Fruit fly (Drosophila melanogaster) whole organism, embryonic: ENCODE data around the gene Eip75B.
A peak's percentile ranks its signal among the peaks of the same experiment; 100 is the strongest.

Experiments used
- Aef1 ChIP-seq: fragments of 200-800 bp; sonication (Bioruptor generic); IDR thresholded peaks from 3 replicates; pipeline ENCODE4 v1.3.6; 2022; ENCODE audit warnings: missing biosample characterization, missing genetic modification characterization
- CG10209 ChIP-seq: fragments of 200-800 bp; sonication (Bioruptor generic); optimal IDR thresholded peaks from 3 replicates; lab custom pipeline; 2017; ENCODE audit warnings: missing biosample characterization, mild to moderate bottlenecking, missing genetic modification characterization, missing genetic modification reagents
- CG10366 ChIP-seq: fragments of 200-800 bp; sonication (Bioruptor generic); IDR thresholded peaks from 2 replicates; pipeline ENCODE4 v1.3.6; 2022; ENCODE audit warnings: missing biosample characterization, missing genetic modification characterization
- CG10959 ChIP-seq: fragments of 200-800 bp; sonication (Bioruptor generic); IDR thresholded peaks from 2 replicates; pipeline ENCODE4 v1.3.6; 2022; ENCODE audit warnings: missing biosample characterization, missing genetic modification characterization
- CG11398 ChIP-seq: fragments of 200-800 bp; sonication (Bioruptor generic); optimal IDR thresholded peaks from 2 replicates; lab custom pipeline; 2016; ENCODE audit warnings: missing biosample characterization, missing genetic modification characterization
- CG13894 ChIP-seq: fragments of 200-800 bp; sonication (Bioruptor generic); optimal IDR thresholded peaks from 3 replicates; lab custom pipeline; 2018; ENCODE audit warnings: missing biosample characterization, mild to moderate bottlenecking, missing genetic modification characterization, moderate library complexity
- CG15011 ChIP-seq: fragments of 200-800 bp; sonication (Bioruptor generic); optimal IDR thresholded peaks from 3 replicates; lab custom pipeline; 2018; ENCODE audit warnings: missing biosample characterization, mild to moderate bottlenecking, missing genetic modification characterization
- CG15696 ChIP-seq: fragments of 200-800 bp; sonication (Bioruptor generic); optimal IDR thresholded peaks from 2 replicates; lab custom pipeline; 2019; ENCODE audit warnings: missing biosample characterization, mild to moderate bottlenecking, missing genetic modification characterization, moderate library complexity
- CG1832 ChIP-seq: fragments of 200-800 bp; sonication (Bioruptor generic); optimal IDR thresholded peaks from 2 replicates; lab custom pipeline; 2017; ENCODE audit warnings: missing biosample characterization, mild to moderate bottlenecking, missing genetic modification characterization, inconsistent platforms
- CG18599 ChIP-seq: fragments of 200-800 bp; sonication (Bioruptor generic); optimal IDR thresholded peaks from 3 replicates; lab custom pipeline; 2017; ENCODE audit warnings: missing biosample characterization, missing genetic modification characterization, mild to moderate bottlenecking, moderate library complexity, missing genetic modification reagents
- CG2120 ChIP-seq: fragments of 200-800 bp; sonication (Bioruptor generic); optimal IDR thresholded peaks from 3 replicates; lab custom pipeline; 2016; ENCODE audit warnings: missing biosample characterization, missing genetic modification characterization
- CG2129 ChIP-seq: fragments of 200-800 bp; sonication (Bioruptor generic); IDR thresholded peaks from 2 replicates; pipeline ENCODE4 v1.3.6; 2022; ENCODE audit warnings: missing biosample characterization, missing genetic modification characterization; ENCODE audit not compliant: partially characterized antibody
- CG30403 ChIP-seq: fragments of 200-800 bp; sonication (Bioruptor generic); optimal IDR thresholded peaks from 3 replicates; lab custom pipeline; 2016; ENCODE audit warnings: missing biosample characterization, missing genetic modification characterization
- CG31441 ChIP-seq: fragments of 200-800 bp; sonication (Bioruptor generic); IDR thresholded peaks from 2 replicates; pipeline ENCODE4 v1.3.6; 2022; ENCODE audit warnings: missing biosample characterization, missing genetic modification characterization
- CG6175 ChIP-seq: fragments of 200-800 bp; sonication (Bioruptor generic); IDR thresholded peaks from 3 replicates; pipeline ENCODE4 v1.3.6; 2022; ENCODE audit warnings: missing biosample characterization, missing genetic modification characterization
- CG8290 ChIP-seq, 3 experiments: fragments of 200-800 bp; sonication (Bioruptor generic); optimal IDR thresholded peaks; 2 replicates each; lab custom pipeline; 2016 to 2019; ENCODE audit warnings: missing biosample characterization in 3 of 3, missing genetic modification characterization in 3 of 3, mild to moderate bottlenecking in 2 of 3, moderate library complexity in 1 of 3
- CoRest ChIP-seq: fragments of 200-800 bp; sonication (Bioruptor generic); optimal IDR thresholded peaks from 3 replicates; lab custom pipeline; 2018; ENCODE audit warnings: missing biosample characterization, mild to moderate bottlenecking, missing genetic modification characterization, moderate library complexity
- D ChIP-seq, 2 experiments: fragments of 200-800 bp in 1 of 2; fragments of >200 bp in 1 of 2; sonication (Bioruptor generic) in 1 of 2; optimal IDR thresholded peaks; 2 replicates in 1 of 2; 3 replicates in 1 of 2; lab custom pipeline; 2017; ENCODE audit warnings: mild to moderate bottlenecking in 1 of 2, missing biosample characterization in 1 of 2, missing genetic modification characterization in 1 of 2, missing genetic modification reagents in 1 of 2
- Doc2 ChIP-seq: fragments of 200-800 bp; sonication (Bioruptor generic); IDR thresholded peaks from 2 replicates; pipeline ENCODE4 v1.3.6; 2022; ENCODE audit warnings: missing biosample characterization, missing genetic modification characterization
- Dref ChIP-seq: fragments of 200-800 bp; sonication (Bioruptor generic); IDR thresholded peaks from 2 replicates; pipeline ENCODE4 v1.3.6; 2022; ENCODE audit warnings: missing biosample characterization, missing genetic modification characterization
- Drgx ChIP-seq: fragments of 200-800 bp; sonication (Bioruptor generic); IDR thresholded peaks from 2 replicates; pipeline ENCODE4 v1.3.6; 2022; ENCODE audit warnings: missing biosample characterization, missing genetic modification characterization
- Ets65A ChIP-seq: fragments of 200-800 bp; sonication (Bioruptor generic); peaks from one replicate; lab custom pipeline; 2016; ENCODE audit warnings: missing biosample characterization, missing genetic modification characterization
- GATAe ChIP-seq: fragments of 200-800 bp; sonication (Bioruptor generic); conservative IDR thresholded peaks from 2 replicates; pipeline ENCODE4 v1.3.6; 2022; ENCODE audit warnings: missing biosample characterization, missing genetic modification characterization
- H15 ChIP-seq: fragments of 200-800 bp; sonication (Bioruptor generic); IDR thresholded peaks from 3 replicates; pipeline ENCODE4 v1.3.6; 2022; ENCODE audit warnings: missing biosample characterization, missing genetic modification characterization
- H2.0 ChIP-seq: fragments of 200-800 bp; sonication (Bioruptor generic); IDR thresholded peaks from 2 replicates; pipeline ENCODE4 v1.3.6; 2022; ENCODE audit warnings: missing biosample characterization, missing genetic modification characterization
- Hand ChIP-seq: fragments of 200-800 bp; sonication (Bioruptor generic); optimal IDR thresholded peaks from 2 replicates; lab custom pipeline; 2017; ENCODE audit warnings: mild to moderate bottlenecking, missing biosample characterization, missing genetic modification reagents, missing genetic modification characterization
- Hey ChIP-seq: fragments of 200-800 bp; sonication (Bioruptor generic); optimal IDR thresholded peaks from 3 replicates; lab custom pipeline; 2018; ENCODE audit warnings: missing biosample characterization, mild to moderate bottlenecking, missing genetic modification characterization
- HmgZ ChIP-seq: fragments of 200-800 bp; sonication (Bioruptor generic); optimal IDR thresholded peaks from 2 replicates; lab custom pipeline; 2018; ENCODE audit warnings: missing biosample characterization, mild to moderate bottlenecking, missing genetic modification characterization
- Hmx ChIP-seq: fragments of 200-800 bp; sonication (Bioruptor generic); optimal IDR thresholded peaks from 2 replicates; lab custom pipeline; 2016; ENCODE audit warnings: missing biosample characterization, missing genetic modification characterization
- Hr51 ChIP-seq, 2 experiments: fragments of 200-800 bp; sonication (Bioruptor generic); optimal IDR thresholded peaks; 2 replicates in 1 of 2; 3 replicates in 1 of 2; lab custom pipeline; 2016 to 2018; ENCODE audit warnings: missing biosample characterization in 2 of 2, missing genetic modification characterization in 2 of 2, mild to moderate bottlenecking in 1 of 2, moderate library complexity in 1 of 2
- Hr78 ChIP-seq, 2 experiments: fragments of 200-800 bp in 1 of 2; fragments of >200 bp in 1 of 2; sonication (Bioruptor generic) in 1 of 2; optimal IDR thresholded peaks; 2 replicates each; lab custom pipeline; 2017 to 2019; ENCODE audit warnings: missing biosample characterization in 2 of 2, missing genetic modification characterization in 2 of 2, mild to moderate bottlenecking in 1 of 2, moderate library complexity in 1 of 2
- Lim3 ChIP-seq: fragments of 200-800 bp; sonication (Bioruptor generic); IDR thresholded peaks from 2 replicates; pipeline ENCODE4 v1.3.6; 2022; ENCODE audit warnings: missing biosample characterization, missing genetic modification characterization
- Mad ChIP-seq: fragments of 200-800 bp; sonication (Bioruptor generic); optimal IDR thresholded peaks from 2 replicates; lab custom pipeline; 2016; ENCODE audit warnings: missing biosample characterization, missing genetic modification characterization
- ac ChIP-seq: fragments of 200-800 bp; sonication (Bioruptor generic); optimal IDR thresholded peaks from 3 replicates; lab custom pipeline; 2017; ENCODE audit warnings: missing biosample characterization, mild to moderate bottlenecking, missing genetic modification characterization
- crp ChIP-seq, 2 experiments: fragments of 200-800 bp; sonication (Bioruptor generic); optimal IDR thresholded peaks; 2 replicates in 1 of 2; 3 replicates in 1 of 2; lab custom pipeline; 2017; ENCODE audit warnings: missing biosample characterization in 2 of 2, missing genetic modification characterization in 2 of 2, mild to moderate bottlenecking in 1 of 2, moderate library complexity in 1 of 2
- cwo ChIP-seq: fragments of 200-800 bp; sonication (Bioruptor generic); optimal IDR thresholded peaks from 3 replicates; lab custom pipeline; 2017; ENCODE audit warnings: missing biosample characterization, missing genetic modification characterization, mild to moderate bottlenecking, moderate library complexity, missing genetic modification reagents
- dati ChIP-seq: fragments of 200-800 bp; sonication (Bioruptor generic); IDR thresholded peaks from 2 replicates; pipeline ENCODE4 v1.3.6; 2022; ENCODE audit warnings: missing biosample characterization, missing genetic modification characterization
- dysf ChIP-seq: fragments of 200-800 bp; sonication (Bioruptor generic); IDR thresholded peaks from 3 replicates; pipeline ENCODE4 v1.3.6; 2022; ENCODE audit warnings: missing biosample characterization, missing genetic modification characterization
- fd3F ChIP-seq: fragments of 200-800 bp; sonication (Bioruptor generic); optimal IDR thresholded peaks from 2 replicates; lab custom pipeline; 2018; ENCODE audit warnings: missing biosample characterization, mild to moderate bottlenecking, missing genetic modification characterization, moderate library complexity
- gsb ChIP-seq: fragments of 200-800 bp; sonication (Bioruptor generic); IDR thresholded peaks from 2 replicates; pipeline ENCODE4 v1.3.6; 2022; ENCODE audit warnings: missing biosample characterization, missing genetic modification characterization
- lbe ChIP-seq: fragments of 200-800 bp; sonication (Bioruptor generic); optimal IDR thresholded peaks from 2 replicates; lab custom pipeline; 2016; ENCODE audit warnings: missing biosample characterization, mild to moderate bottlenecking, missing genetic modification characterization
- oc ChIP-seq: fragments of 200-800 bp; sonication (Bioruptor generic); optimal IDR thresholded peaks from 2 replicates; lab custom pipeline; 2018; ENCODE audit warnings: missing biosample characterization, mild to moderate bottlenecking, missing genetic modification characterization, moderate library complexity
- pan ChIP-seq, 4 experiments: fragments of >200 bp in 3 of 4; fragments of 200-800 bp in 1 of 4; sonication (Bioruptor generic) in 1 of 4; optimal IDR thresholded peaks in 3 of 4; IDR thresholded peaks in 1 of 4; 2 replicates each; pipeline versions ENCODE4 v1.3.6 to Lab custom; 2017 to 2022; ENCODE audit warnings: missing biosample characterization in 2 of 4, missing genetic modification characterization in 2 of 4, mixed read lengths in 1 of 4
- pum ChIP-seq: fragments of 200-800 bp; sonication (Bioruptor generic); optimal IDR thresholded peaks from 2 replicates; lab custom pipeline; 2016; ENCODE audit warnings: missing biosample characterization, missing genetic modification characterization
- seq ChIP-seq: fragments of 200-800 bp; sonication (Bioruptor generic); IDR thresholded peaks from 2 replicates; pipeline ENCODE4 v1.3.6; 2022; ENCODE audit warnings: missing biosample characterization, missing genetic modification characterization
- stc ChIP-seq: fragments of 200-800 bp; sonication (Bioruptor generic); IDR thresholded peaks from 2 replicates; pipeline ENCODE4 v1.3.6; 2022; ENCODE audit warnings: missing biosample characterization, missing genetic modification characterization
- tna ChIP-seq: fragments of 200-800 bp; sonication (Bioruptor generic); IDR thresholded peaks from 2 replicates; pipeline ENCODE4 v1.3.6; 2022; ENCODE audit warnings: missing biosample characterization, missing genetic modification characterization; ENCODE audit not compliant: partially characterized antibody
- tx ChIP-seq: fragments of 200-800 bp; sonication (Bioruptor generic); optimal IDR thresholded peaks from 2 replicates; lab custom pipeline; 2016; ENCODE audit warnings: missing biosample characterization, missing genetic modification characterization

The Eip75B gene

DNA sequence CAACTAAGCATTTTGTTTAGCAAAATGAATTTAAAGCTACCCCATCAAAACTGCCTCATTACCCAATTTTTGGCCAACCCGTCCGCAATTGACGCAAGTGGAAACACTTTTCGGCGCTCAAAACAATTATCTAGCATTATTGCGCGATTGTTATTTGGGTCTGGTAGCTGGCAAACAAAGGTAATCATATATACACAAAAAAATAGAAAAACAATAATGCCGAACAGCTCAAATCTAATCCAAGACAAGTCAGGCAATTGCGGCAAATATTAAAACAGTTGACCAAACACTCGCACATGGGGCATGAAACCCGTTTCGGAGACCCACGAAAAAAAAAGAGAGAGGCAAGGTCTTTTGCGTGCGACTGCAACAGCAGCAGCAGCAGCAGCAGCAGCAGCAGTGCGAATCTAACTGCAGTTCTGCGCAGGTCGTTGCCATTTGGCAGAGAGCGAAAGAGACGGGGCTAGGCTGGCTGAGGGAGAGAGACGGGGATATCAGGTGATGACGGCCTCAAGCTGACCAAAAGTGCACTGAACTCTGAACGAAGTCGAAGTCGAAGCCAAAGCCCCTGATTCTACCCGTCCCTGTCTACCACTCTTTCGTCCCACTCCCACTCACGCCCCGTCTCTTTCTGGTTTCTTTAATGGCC, 86.8 kb downstream of the Eip75B start (continued):
- TF ChIP-seq oc (tag; lab: Kevin White, UChicago) (no peak), CG13894 (tag; lab: Kevin White, UChicago) (no peak), H15 (GFP tag; lab: Robert Waterston, UW) (no peak), CG18599 (no peak), Drgx (0 out of 2 replicates have a peak, but pooled peaks have one; percentile 5), cwo (GFP tag; lab: Kevin White, UChicago) (no peak), Aef1 (GFP tag; lab: Robert Waterston, UW) (no peak), GATAe (GFP tag; lab: Robert Waterston, UW) (no peak), crp (GFP tag; optimal IDR thresholded peaks at IDR 0.05; lab: Kevin White, UChicago) (no peak), H2.0 (GFP tag; lab: Robert Waterston, UW) (no peak), lbe (GFP tag; lab: Kevin White, UChicago) (no peak), Hand (GFP tag; lab: Kevin White, UChicago) (no peak), CG11398 (GFP tag; lab: Kevin White, UChicago) (no peak), Doc2 (no peak), CG2120 (GFP tag; lab: Kevin White, UChicago) (no peak), Hmx (no peak), pan (optimal IDR thresholded peaks at IDR 0.05; lab: Kevin White, UChicago) (no peak), pan (GFP tag; optimal IDR thresholded peaks at IDR 0.05 in 1 of 2, IDR thresholded peaks at IDR 0.05 in 1 of 2) (no peak), dysf (GFP tag; lab: Robert Waterston, UW) (no peak), pum (GFP tag; lab: Kevin White, UChicago) (no peak), CG10366 (GFP tag; lab: Robert Waterston, UW) (no peak), Mad (no peak), CG15011 (GFP tag; lab: Kevin White, UChicago) (peak; percentile 21), CG1832 (GFP tag; lab: Kevin White, UChicago) (peak; percentile 44), CG30403 (GFP tag; lab: Kevin White, UChicago) (no peak), dati (no peak), CG15696 (tag; lab: Kevin White, UChicago) (no peak), HmgZ (tag; lab: Kevin White, UChicago) (no peak), Dref (GFP tag; lab: Robert Waterston, UW) (no peak), Ets65A (GFP tag; lab: Kevin White, UChicago) (peak; percentile 77), CG31441 (GFP tag; lab: Robert Waterston, UW) (no peak), stc (GFP tag; lab: Robert Waterston, UW) (no peak), CG8290 (GFP tag; optimal IDR thresholded peaks at IDR 0.05; lab: Kevin White, UChicago) (no peak), CG8290 (tag; optimal IDR thresholded peaks at IDR 0.05; lab: Kevin White, UChicago) (peak in 1 of 2 experiments; percentile 9), CG6175 (GFP tag; lab: Robert Waterston, UW) (no peak), tx (no peak), tna (no peak), ac (GFP tag; lab: Kevin White, UChicago) (no peak), fd3F (GFP tag; lab: Kevin White, UChicago) (peak; percentile 4), Hr51 (GFP tag; optimal IDR thresholded peaks at IDR 0.05; lab: Kevin White, UChicago) (no peak), seq (GFP tag; lab: Robert Waterston, UW) (no peak), Hey (no peak), CG10209 (no peak), gsb (GFP tag; lab: Robert Waterston, UW) (no peak), CoRest (tag; lab: Kevin White, UChicago) (no peak), Hr78 (GFP tag; optimal IDR thresholded peaks at IDR 0.05; lab: Kevin White, UChicago) (no peak), Lim3 (no peak), CG10959 (GFP tag; lab: Robert Waterston, UW) (no peak), D (optimal IDR thresholded peaks at IDR 0.05; lab: Kevin White, UChicago) (no peak), D (GFP tag; optimal IDR thresholded peaks at IDR 0.05; lab: Kevin White, UChicago) (no peak), CG2129 (no peak)
